Fruit fly (Drosophila melanogaster): ENCODE data around the gene CG32413.

- TF ChIP-seq Myc (optimal IDR thresholded peaks at IDR 0.05) (no peak), psq (GFP tag; optimal IDR thresholded peaks at IDR 0.05) (no peak), dl (GFP tag; optimal IDR thresholded peaks at IDR 0.05; ENCODE audit: insufficient read depth in 1 of 2, partially characterized antibody in 2 of 2) (no peak), ey (GFP tag; optimal IDR thresholded peaks at IDR 0.05) (no peak), Hr83 (GFP tag; optimal IDR thresholded peaks at IDR 0.05; ENCODE audit: poor library complexity, severe bottlenecking) (no peak), lola (GFP tag; optimal IDR thresholded peaks at IDR 0.05) (no peak), brk (GFP tag; optimal IDR thresholded peaks at IDR 0.05) (no peak), CG32264 (GFP tag; optimal IDR thresholded peaks at IDR 0.05) (no peak), Hr78 (GFP tag; optimal IDR thresholded peaks at IDR 0.05) (no peak), dmrt93B (GFP tag; optimal IDR thresholded peaks at IDR 0.05) (no peak), Rel (GFP tag; optimal IDR thresholded peaks at IDR 0.05) (no peak), Rel (tag; optimal IDR thresholded peaks at IDR 0.05) (no peak), h (GFP tag; optimal IDR thresholded peaks at IDR 0.05) (no peak)
Observed at dm6 chr3L:5952132-5952531, 48.3 kb upstream of the CG32413 start.

All from whole organism, wandering third instar larva.